Worm (Caenorhabditis elegans) whole organism, young adult: ENCODE results near the gene Y71H2AM.1.

ENCODE experiments used
- F57A8.1 ChIP-seq: fragments of 200-800 bp; sonication (Bioruptor generic); optimal IDR thresholded peaks from 2 replicates; lab custom pipeline; 2018; ENCODE audit warnings: mild to moderate bottlenecking, missing genetic modification characterization, moderate library complexity, missing compliant biosample characterization
- attf-6 ChIP-seq: fragments of 200-800 bp; sonication (Bioruptor generic); IDR thresholded peaks from 2 replicates; pipeline ENCODE4 v1.3.6; 2022; ENCODE audit warnings: missing genetic modification reagents, missing genetic modification characterization, missing compliant biosample characterization

DNA sequence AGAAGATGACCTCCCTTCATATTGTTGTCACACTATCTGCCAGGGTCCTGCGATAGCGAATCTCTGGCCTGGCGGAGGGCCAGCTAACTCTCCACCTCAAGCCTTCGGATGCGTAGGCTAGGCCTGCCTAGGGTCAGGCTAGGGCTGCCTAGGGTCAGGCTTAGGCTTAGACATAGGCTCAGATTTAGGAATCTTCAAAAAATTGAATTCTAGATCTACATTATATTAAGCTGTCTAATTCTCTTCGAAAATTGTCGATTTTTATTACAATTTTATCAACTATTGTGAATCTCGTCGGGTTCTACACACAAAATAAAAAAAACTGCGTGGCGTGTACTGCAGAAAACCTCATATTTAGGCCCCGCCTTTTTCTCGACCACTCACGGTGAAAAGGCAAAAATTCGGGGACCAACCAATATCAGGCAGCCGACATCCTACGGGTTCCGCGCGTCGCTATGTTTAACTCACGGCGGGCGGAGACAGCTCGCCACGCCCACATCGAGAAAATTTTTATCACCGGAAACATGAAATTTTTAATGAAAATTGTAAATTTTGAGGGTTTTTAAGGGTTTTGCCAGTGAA, 31.3 kb upstream of the Y71H2AM.1 start:
- TF ChIP-seq attf-6 (GFP tag; lab: Robert Waterston, UW) (peak; percentile 73; the same call in 1 of the 2 replicates), F57A8.1 (GFP tag; lab: Kevin White, UChicago) (no peak)
